Fruit fly (Drosophila melanogaster) whole organism, embryonic: Measurements from ENCODE around the gene lectin-28C.

Source experiments
- Antp ChIP-seq: fragments of 200-800 bp; sonication (Bioruptor generic); optimal IDR thresholded peaks from 3 replicates; lab custom pipeline; 2016; ENCODE audit warnings: missing biosample characterization, missing genetic modification characterization
- Awh ChIP-seq: fragments of 200-800 bp; sonication (Bioruptor generic); IDR thresholded peaks from 2 replicates; pipeline ENCODE4, ENCODE4 v1.3.6; 2022; ENCODE audit warnings: missing biosample characterization, missing genetic modification characterization
- CG10274 ChIP-seq: fragments of 200-800 bp; sonication (Bioruptor generic); optimal IDR thresholded peaks from 3 replicates; lab custom pipeline; 2017; ENCODE audit warnings: missing biosample characterization, mild to moderate bottlenecking, missing genetic modification characterization
- CG10321 ChIP-seq: fragments of 200-800 bp; sonication (Bioruptor generic); IDR thresholded peaks from 2 replicates; pipeline ENCODE4 v1.3.6; 2022; ENCODE audit warnings: missing biosample characterization, missing genetic modification characterization
- CG10565 ChIP-seq: fragments of 200-800 bp; sonication (Bioruptor generic); optimal IDR thresholded peaks from 3 replicates; lab custom pipeline; 2016; ENCODE audit warnings: missing biosample characterization, mild to moderate bottlenecking, missing genetic modification characterization
- CG11398 ChIP-seq: fragments of 200-800 bp; sonication (Bioruptor generic); optimal IDR thresholded peaks from 2 replicates; lab custom pipeline; 2016; ENCODE audit warnings: missing biosample characterization, missing genetic modification characterization
- CG12942 ChIP-seq: fragments of 200-800 bp; sonication (Bioruptor generic); optimal IDR thresholded peaks from 3 replicates; lab custom pipeline; 2016; ENCODE audit warnings: missing biosample characterization, missing genetic modification characterization
- CG15514 ChIP-seq: fragments of 200-800 bp; sonication (Bioruptor generic); optimal IDR thresholded peaks from 3 replicates; lab custom pipeline; 2017; ENCODE audit warnings: missing biosample characterization, missing genetic modification characterization, mild to moderate bottlenecking, moderate library complexity, missing genetic modification reagents
- CG15601 ChIP-seq: fragments of 200-800 bp; sonication (Bioruptor generic); optimal IDR thresholded peaks from 3 replicates; lab custom pipeline; 2019; ENCODE audit warnings: missing biosample characterization, mild to moderate bottlenecking, missing genetic modification characterization, moderate library complexity
- CG17359 ChIP-seq: fragments of 200-800 bp; sonication (Bioruptor generic); optimal IDR thresholded peaks from 3 replicates; lab custom pipeline; 2018; ENCODE audit warnings: missing biosample characterization, mild to moderate bottlenecking, missing genetic modification characterization, moderate library complexity
- CG18262 ChIP-seq: fragments of 200-800 bp; optimal IDR thresholded peaks from 3 replicates; lab custom pipeline; 2019; ENCODE audit warnings: missing biosample characterization, mild to moderate bottlenecking, missing genetic modification characterization, moderate library complexity
- CG2875 ChIP-seq: fragments of 200-800 bp; sonication (Bioruptor generic); optimal IDR thresholded peaks from 2 replicates; lab custom pipeline; 2017; ENCODE audit warnings: missing biosample characterization, mild to moderate bottlenecking, missing genetic modification characterization, missing genetic modification reagents
- CG3847 ChIP-seq: fragments of 200-800 bp; sonication (Bioruptor generic); IDR thresholded peaks from 2 replicates; pipeline ENCODE4 v1.3.6; 2022; ENCODE audit warnings: missing biosample characterization, missing genetic modification characterization
- CG4854 ChIP-seq: fragments of 200-800 bp; sonication (Bioruptor generic); optimal IDR thresholded peaks from 2 replicates; lab custom pipeline; 2016; ENCODE audit warnings: missing biosample characterization, missing genetic modification characterization, inconsistent platforms
- CG5245 ChIP-seq: fragments of 200-800 bp; sonication (Bioruptor generic); optimal IDR thresholded peaks from 3 replicates; lab custom pipeline; 2016; ENCODE audit warnings: missing biosample characterization, missing genetic modification characterization
- CG6683 ChIP-seq: fragments of 200-800 bp; sonication (Bioruptor generic); optimal IDR thresholded peaks from 2 replicates; lab custom pipeline; 2017; ENCODE audit warnings: missing biosample characterization, mild to moderate bottlenecking, missing genetic modification characterization, missing genetic modification reagents
- CG7745 ChIP-seq: fragments of 200-800 bp; sonication (Bioruptor generic); optimal IDR thresholded peaks from 2 replicates; lab custom pipeline; 2018; ENCODE audit warnings: missing biosample characterization, mild to moderate bottlenecking, missing genetic modification characterization, moderate library complexity
- CG7839 ChIP-seq: fragments of 200-800 bp; sonication (Bioruptor generic); optimal IDR thresholded peaks from 3 replicates; lab custom pipeline; 2018; ENCODE audit warnings: missing biosample characterization, mild to moderate bottlenecking, missing genetic modification characterization, moderate library complexity
- CG8290 ChIP-seq, 3 experiments: fragments of 200-800 bp; sonication (Bioruptor generic); optimal IDR thresholded peaks; 2 replicates each; lab custom pipeline; 2016 to 2019; ENCODE audit warnings: missing biosample characterization in 3 of 3, missing genetic modification characterization in 3 of 3, mild to moderate bottlenecking in 2 of 3, moderate library complexity in 1 of 3
- CTCF ChIP-seq: fragments of 200-800 bp; sonication (Bioruptor generic); optimal IDR thresholded peaks from 2 replicates; lab custom pipeline; 2017; ENCODE audit warnings: missing biosample characterization, mild to moderate bottlenecking, missing genetic modification characterization, moderate library complexity
- Camta ChIP-seq: fragments of 200-800 bp; sonication (Bioruptor generic); optimal IDR thresholded peaks from 2 replicates; lab custom pipeline; 2016; ENCODE audit warnings: missing biosample characterization, missing genetic modification characterization
- CoRest ChIP-seq: fragments of 200-800 bp; sonication (Bioruptor generic); optimal IDR thresholded peaks from 3 replicates; lab custom pipeline; 2018; ENCODE audit warnings: missing biosample characterization, mild to moderate bottlenecking, missing genetic modification characterization, moderate library complexity
- E2f1 ChIP-seq: fragments of 200-800 bp; sonication (Bioruptor generic); IDR thresholded peaks from 2 replicates; pipeline ENCODE4 v1.3.6; 2022; ENCODE audit warnings: missing biosample characterization, missing genetic modification characterization
- ERR ChIP-seq: fragments of 200-800 bp; sonication (Bioruptor generic); optimal IDR thresholded peaks from 2 replicates; lab custom pipeline; 2016; ENCODE audit warnings: missing biosample characterization, missing genetic modification characterization
- Nf-YA ChIP-seq: fragments of 200-800 bp; sonication (Bioruptor generic); IDR thresholded peaks from 2 replicates; pipeline ENCODE4 v1.3.6; 2022; ENCODE audit warnings: missing biosample characterization, missing genetic modification characterization
- Rx ChIP-seq: fragments of 200-800 bp; sonication (Bioruptor generic); IDR thresholded peaks from 2 replicates; pipeline ENCODE4 v1.3.6; 2022; ENCODE audit warnings: missing biosample characterization, missing genetic modification characterization
- Side ChIP-seq: fragments of 200-800 bp; sonication (Bioruptor generic); optimal IDR thresholded peaks from 2 replicates; lab custom pipeline; 2016; ENCODE audit warnings: missing biosample characterization, missing genetic modification characterization
- YL-1 ChIP-seq: fragments of 200-800 bp; sonication (Bioruptor generic); optimal IDR thresholded peaks from 3 replicates; lab custom pipeline; 2017; ENCODE audit warnings: missing biosample characterization, mild to moderate bottlenecking, missing genetic modification characterization
- ac ChIP-seq: fragments of 200-800 bp; sonication (Bioruptor generic); optimal IDR thresholded peaks from 3 replicates; lab custom pipeline; 2017; ENCODE audit warnings: missing biosample characterization, mild to moderate bottlenecking, missing genetic modification characterization
- caup ChIP-seq: fragments of 200-800 bp; sonication (Bioruptor generic); optimal IDR thresholded peaks from 3 replicates; lab custom pipeline; 2017; ENCODE audit warnings: missing biosample characterization, mild to moderate bottlenecking, missing genetic modification characterization, moderate library complexity; ENCODE audit not compliant: severe bottlenecking
- corto ChIP-seq: fragments of 200-800 bp; sonication (Bioruptor generic); optimal IDR thresholded peaks from 2 replicates; lab custom pipeline; 2016; ENCODE audit warnings: missing biosample characterization, mild to moderate bottlenecking, missing genetic modification characterization, moderate library complexity
- danr ChIP-seq: fragments of 200-800 bp; sonication (Bioruptor generic); IDR thresholded peaks from 2 replicates; pipeline ENCODE4 v1.3.6; 2022; ENCODE audit warnings: missing biosample characterization, missing genetic modification characterization
- dimm ChIP-seq: fragments of 200-800 bp; sonication (Bioruptor generic); IDR thresholded peaks from 2 replicates; pipeline ENCODE4 v1.3.6; 2022; ENCODE audit warnings: missing biosample characterization, missing genetic modification characterization
- esg ChIP-seq: fragments of 200-800 bp; sonication (Bioruptor generic); conservative IDR thresholded peaks from 2 replicates; pipeline ENCODE4 v1.3.6; 2022; ENCODE audit warnings: missing biosample characterization, missing genetic modification characterization
- fu2 ChIP-seq: fragments of 200-800 bp; sonication (Bioruptor generic); optimal IDR thresholded peaks from 2 replicates; lab custom pipeline; 2016; ENCODE audit warnings: missing biosample characterization, missing genetic modification characterization
- gfzf ChIP-seq: fragments of 200-800 bp; sonication (Bioruptor generic); optimal IDR thresholded peaks from 2 replicates; lab custom pipeline; 2016; ENCODE audit warnings: missing biosample characterization, mild to moderate bottlenecking, missing genetic modification characterization, moderate library complexity
- insv ChIP-seq, 2 experiments: fragments of 200-800 bp; sonication (Bioruptor generic); optimal IDR thresholded peaks; 3 replicates each; lab custom pipeline; 2016 to 2018; ENCODE audit warnings: missing biosample characterization in 2 of 2, missing genetic modification characterization in 2 of 2
- inv ChIP-seq: fragments of 200-800 bp; sonication (Bioruptor generic); IDR thresholded peaks from 2 replicates; pipeline ENCODE4 v1.3.6; 2022; ENCODE audit warnings: missing biosample characterization, missing genetic modification characterization; ENCODE audit not compliant: partially characterized antibody
- kni ChIP-seq: fragments of 200-800 bp; sonication (Bioruptor generic); optimal IDR thresholded peaks from 3 replicates; lab custom pipeline; 2017; ENCODE audit warnings: mild to moderate bottlenecking, missing biosample characterization, missing genetic modification reagents, missing genetic modification characterization
- lmd ChIP-seq: fragments of 200-800 bp; sonication (Bioruptor generic); IDR thresholded peaks from 2 replicates; pipeline ENCODE4 v1.3.6; 2022; ENCODE audit warnings: missing biosample characterization, missing genetic modification characterization
- maf-S ChIP-seq: fragments of 200-800 bp; sonication (Bioruptor generic); optimal IDR thresholded peaks from 2 replicates; lab custom pipeline; 2016; ENCODE audit warnings: missing biosample characterization, missing genetic modification characterization
- nom ChIP-seq: fragments of 200-800 bp; sonication (Bioruptor generic); optimal IDR thresholded peaks from 2 replicates; lab custom pipeline; 2017; ENCODE audit warnings: missing biosample characterization, missing genetic modification characterization, mild to moderate bottlenecking, moderate library complexity, missing genetic modification reagents
- oc ChIP-seq: fragments of 200-800 bp; sonication (Bioruptor generic); optimal IDR thresholded peaks from 2 replicates; lab custom pipeline; 2018; ENCODE audit warnings: missing biosample characterization, mild to moderate bottlenecking, missing genetic modification characterization, moderate library complexity
- sd ChIP-seq: fragments of 200-800 bp; sonication (Bioruptor generic); optimal IDR thresholded peaks from 3 replicates; lab custom pipeline; 2018; ENCODE audit warnings: missing biosample characterization, mild to moderate bottlenecking, missing genetic modification characterization, moderate library complexity
- so ChIP-seq: fragments of 200-800 bp; sonication (Bioruptor generic); IDR thresholded peaks from 3 replicates; pipeline ENCODE4 v1.3.6; 2022; ENCODE audit warnings: missing biosample characterization, missing genetic modification characterization
- tna ChIP-seq: fragments of 200-800 bp; sonication (Bioruptor generic); IDR thresholded peaks from 2 replicates; pipeline ENCODE4 v1.3.6; 2022; ENCODE audit warnings: missing biosample characterization, missing genetic modification characterization; ENCODE audit not compliant: partially characterized antibody
- twi ChIP-seq: fragments of 200-800 bp; optimal IDR thresholded peaks from 2 replicates; lab custom pipeline; 2019; ENCODE audit warnings: missing biosample characterization, mild to moderate bottlenecking, missing genetic modification characterization, moderate library complexity
- zf30C ChIP-seq: fragments of 200-800 bp; sonication (Bioruptor generic); optimal IDR thresholded peaks from 3 replicates; lab custom pipeline; 2018; ENCODE audit warnings: missing biosample characterization, mild to moderate bottlenecking, missing genetic modification characterization

Gene lectin-28C

DNA sequence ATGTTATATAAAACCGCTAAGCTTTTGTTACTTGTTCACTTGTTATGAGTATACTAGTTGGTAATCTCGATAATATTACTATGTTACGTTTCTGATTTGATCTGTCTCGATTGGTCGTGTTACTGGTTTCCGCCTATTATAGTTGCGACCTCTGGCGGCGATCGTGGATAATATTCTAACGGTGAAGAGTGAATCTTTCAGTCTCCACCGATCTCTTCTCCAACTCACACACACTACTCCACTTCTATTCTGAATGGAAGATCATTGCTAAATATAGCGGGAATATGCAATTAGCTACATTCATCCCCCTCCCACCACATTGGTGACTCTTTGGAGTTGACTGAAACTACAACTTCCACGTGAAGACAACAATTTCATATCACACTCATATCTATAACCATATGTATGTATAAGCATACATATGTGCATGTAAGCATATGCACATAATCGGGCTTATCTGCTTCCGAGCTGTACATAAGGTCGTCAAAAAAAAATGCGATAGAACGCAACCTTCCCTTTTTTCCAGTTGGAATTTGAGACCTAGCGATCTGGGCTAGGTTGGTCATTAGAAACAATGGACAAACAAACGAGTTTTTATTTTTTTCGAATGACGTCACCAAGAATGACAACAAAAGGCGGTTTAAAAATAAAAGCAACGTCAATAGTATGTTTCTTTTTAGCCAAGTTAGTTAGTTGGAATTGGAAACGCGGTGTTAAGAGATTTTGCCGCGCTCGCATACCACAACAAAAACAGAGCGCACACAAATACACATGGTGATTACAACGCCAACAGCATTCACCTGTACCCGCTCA lies 47.8 kb upstream of the lectin-28C start (continued):
- TF ChIP-seq CG6683 (GFP tag; lab: Kevin White, UChicago) (no peak), CG8290 (GFP tag; optimal IDR thresholded peaks at IDR 0.05; lab: Kevin White, UChicago) (no peak), CG8290 (tag; optimal IDR thresholded peaks at IDR 0.05; lab: Kevin White, UChicago) (peak in 1 of 2 experiments; percentile 27), CG7745 (no peak), CoRest (tag; lab: Kevin White, UChicago) (no peak), Camta (no peak), CG15601 (no peak), sd (tag; lab: Kevin White, UChicago) (no peak), Nf-YA (GFP tag; lab: Robert Waterston, UW) (0 out of 2 replicates have a peak, but pooled peaks have one; percentile 31), CG7839 (tag; lab: Kevin White, UChicago) (no peak), lmd (GFP tag; lab: Robert Waterston, UW) (no peak), CG2875 (GFP tag; lab: Kevin White, UChicago) (no peak), CTCF (GFP tag; lab: Kevin White, UChicago) (peak; percentile 89), Awh (GFP tag; lab: Robert Waterston, UW) (no peak), so (GFP tag; lab: Robert Waterston, UW) (peak; percentile 21; the same call in 1 of the 3 replicates), caup (GFP tag; lab: Kevin White, UChicago) (no peak), insv (GFP tag; optimal IDR thresholded peaks at IDR 0.05; lab: Kevin White, UChicago) (peak in 1 of 2 experiments; percentile 60), CG12942 (GFP tag; lab: Kevin White, UChicago) (no peak), maf-S (GFP tag; lab: Kevin White, UChicago) (no peak), twi (peak; percentile 21), ERR (GFP tag; lab: Kevin White, UChicago) (no peak), CG18262 (tag; lab: Kevin White, UChicago) (no peak), tna (GFP tag; lab: Robert Waterston, UW) (no peak), CG11398 (no peak), zf30C (GFP tag; lab: Kevin White, UChicago) (no peak)

DNA sequence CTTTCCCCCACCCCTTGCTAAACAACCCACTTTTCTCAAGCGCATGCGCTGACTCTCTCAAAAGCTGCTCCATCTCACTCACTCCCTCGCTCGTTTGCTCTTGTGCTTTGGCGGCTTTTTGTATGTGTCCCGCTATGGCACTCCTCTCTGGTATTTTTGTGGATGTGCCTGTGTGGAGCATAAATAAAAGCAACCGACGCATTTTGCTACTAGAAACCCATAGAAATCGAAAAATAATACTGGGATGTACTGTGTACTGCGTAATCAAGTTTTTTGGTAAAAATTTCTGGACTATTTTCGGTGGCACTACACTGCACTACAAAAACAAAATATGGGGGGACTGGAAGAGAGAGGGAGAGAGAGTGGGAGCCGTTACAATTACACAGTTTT lies 47.2 kb upstream of the lectin-28C start:
- TF ChIP-seq Side (GFP tag; lab: Kevin White, UChicago) (no peak), gfzf (GFP tag; lab: Kevin White, UChicago) (peak; percentile 67), inv (GFP tag; lab: Robert Waterston, UW) (no peak), CG10274 (GFP tag; lab: Kevin White, UChicago) (no peak), CG3847 (GFP tag; lab: Robert Waterston, UW) (no peak), CG10565 (GFP tag; lab: Kevin White, UChicago) (no peak), fu2 (GFP tag; lab: Kevin White, UChicago) (no peak), kni (GFP tag; lab: Kevin White, UChicago) (peak; percentile 86), CG10321 (GFP tag; lab: Robert Waterston, UW) (no peak), corto (GFP tag; lab: Kevin White, UChicago) (no peak), dimm (GFP tag; lab: Robert Waterston, UW) (no peak), Rx (GFP tag; lab: Robert Waterston, UW) (no peak), CG17359 (tag; lab: Kevin White, UChicago) (no peak), CG5245 (no peak), YL-1 (peak; percentile 36), CG4854 (GFP tag; lab: Kevin White, UChicago) (no peak), ac (no peak), CG15514 (GFP tag; lab: Kevin White, UChicago) (peak; percentile 31), ERR (GFP tag; lab: Kevin White, UChicago) (peak; percentile 8), nom (peak; percentile 56), E2f1 (no peak; the same call in 1 of the 2 replicates), CoRest (tag; lab: Kevin White, UChicago) (peak; percentile 2), danr (GFP tag; lab: Robert Waterston, UW) (no peak), oc (tag; lab: Kevin White, UChicago) (no peak), esg (GFP tag; lab: Robert Waterston, UW) (no peak), Antp (GFP tag; lab: Kevin White, UChicago) (no peak), twi (no peak)
